Worm (Caenorhabditis elegans): ENCODE data around the gene suex-2.

DNA sequence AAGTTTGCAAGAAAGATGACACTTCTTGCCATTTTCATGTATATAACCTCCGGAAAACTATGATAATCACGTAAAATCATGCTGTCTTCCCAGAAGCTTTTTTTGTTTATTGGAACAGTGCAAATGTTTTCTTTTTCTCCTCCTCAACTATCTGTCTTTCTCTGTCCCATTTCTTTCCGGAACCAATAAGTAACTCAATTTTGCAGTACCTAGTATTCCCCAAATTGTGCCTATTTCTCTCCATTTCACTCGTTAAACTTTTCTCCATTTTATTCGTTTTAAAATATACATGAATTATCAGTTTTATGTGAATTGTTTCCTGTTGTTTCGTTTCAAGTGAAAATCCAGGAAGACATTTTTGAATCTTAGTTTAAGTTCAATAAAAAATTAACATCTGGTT lies 24.7 kb upstream of the suex-2 start:
- TF ChIP-seq elt-2 (tag; optimal IDR thresholded peaks at IDR 0.05) (no peak), hlh-30 (tag; optimal IDR thresholded peaks at IDR 0.05; ENCODE audit: insufficient read depth) (no peak), ceh-9 (tag; optimal IDR thresholded peaks at IDR 0.05) (no peak), nhr-11 (tag; optimal IDR thresholded peaks at IDR 0.05) (no peak), ceh-24 (tag; optimal IDR thresholded peaks at IDR 0.05) (no peak), ceh-30 (tag; optimal IDR thresholded peaks at IDR 0.05) (no peak), unc-3 (GFP tag; conservative IDR thresholded peaks at IDR 0.05) (no peak), unc-3 (tag; optimal IDR thresholded peaks at IDR 0.05) (no peak), lin-11 (tag; optimal IDR thresholded peaks at IDR 0.05) (no peak), fkh-10 (GFP tag; optimal IDR thresholded peaks at IDR 0.05) (no peak), syd-9 (tag; optimal IDR thresholded peaks at IDR 0.05) (no peak), ceh-2 (tag; optimal IDR thresholded peaks at IDR 0.05) (no peak), pqm-1 (tag; optimal IDR thresholded peaks at IDR 0.05) (no peak), tbx-7 (tag; optimal IDR thresholded peaks at IDR 0.05) (no peak)

All from whole organism, late embryonic.